Worm (Caenorhabditis elegans) whole organism, young adult: ENCODE data around the gene R07B7.8.
"Not testable (repeated sequence)": the region's sequence is repeated elsewhere in the genome, so short reads cannot be mapped to it uniquely, and the experiment has no call there.

ENCODE experiments used
- B0035.1 ChIP-seq: sonication (generic microtip); optimal IDR thresholded peaks from 2 replicates; lab custom pipeline; 2016; ENCODE audit warnings: missing genetic modification characterization, mild to moderate bottlenecking, missing compliant biosample characterization, missing genotype, missing genetic modification reagents
- C17E4.6 ChIP-seq: fragments of 200-800 bp; sonication (Bioruptor generic); IDR thresholded peaks from 2 replicates; pipeline ENCODE4 v1.3.6; 2022; ENCODE audit warnings: missing genetic modification reagents, missing genetic modification characterization, missing compliant biosample characterization
- F10E7.11 ChIP-seq: sonication (generic microtip); optimal IDR thresholded peaks from 2 replicates; lab custom pipeline; 2017; ENCODE audit warnings: mild to moderate bottlenecking, missing genetic modification characterization, moderate library complexity, missing compliant biosample characterization
- F23B12.7 ChIP-seq: sonication (generic microtip); optimal IDR thresholded peaks from 2 replicates; lab custom pipeline; 2017; ENCODE audit warnings: missing genetic modification characterization, mild to moderate bottlenecking, missing compliant biosample characterization, antibody characterized with exemption, moderate library complexity; ENCODE audit not compliant: insufficient read depth
- F39B2.1 ChIP-seq: fragments of 200-800 bp; sonication (Bioruptor generic); IDR thresholded peaks from 2 replicates; pipeline ENCODE4 v1.3.6; 2022; ENCODE audit warnings: missing genetic modification reagents, missing genetic modification characterization, missing compliant biosample characterization
- F57A8.1 ChIP-seq: fragments of 200-800 bp; sonication (Bioruptor generic); optimal IDR thresholded peaks from 2 replicates; lab custom pipeline; 2018; ENCODE audit warnings: mild to moderate bottlenecking, missing genetic modification characterization, moderate library complexity, missing compliant biosample characterization
- Y53F4B.3 ChIP-seq: fragments of 200-800 bp; sonication (Bioruptor generic); IDR thresholded peaks from 2 replicates; pipeline ENCODE4 v1.3.6; 2022; ENCODE audit warnings: missing genetic modification reagents, missing genetic modification characterization, missing compliant biosample characterization
- Y53G8AR.9 ChIP-seq: fragments of 200-800 bp; sonication (Bioruptor generic); conservative IDR thresholded peaks from 2 replicates; pipeline ENCODE4 v1.3.6; 2022; ENCODE audit warnings: missing genetic modification reagents, missing genetic modification characterization, missing compliant biosample characterization
- aptf-2 ChIP-seq: fragments of 200-800 bp; sonication (Bioruptor generic); conservative IDR thresholded peaks from 2 replicates; pipeline ENCODE4 v1.3.6; 2022; ENCODE audit warnings: missing genetic modification reagents, missing genetic modification characterization, missing compliant biosample characterization
- aptf-3 ChIP-seq: fragments of 200-800 bp; sonication (Bioruptor generic); IDR thresholded peaks from 2 replicates; pipeline ENCODE4 v1.3.6; 2022; ENCODE audit warnings: missing genetic modification characterization, missing compliant biosample characterization
- atf-7 ChIP-seq: sonication (generic microtip); optimal IDR thresholded peaks from 2 replicates; lab custom pipeline; 2017; ENCODE audit warnings: mild to moderate bottlenecking, missing genetic modification characterization, missing compliant biosample characterization
- attf-6 ChIP-seq: fragments of 200-800 bp; sonication (Bioruptor generic); IDR thresholded peaks from 2 replicates; pipeline ENCODE4 v1.3.6; 2022; ENCODE audit warnings: missing genetic modification reagents, missing genetic modification characterization, missing compliant biosample characterization
- bed-1 ChIP-seq: fragments of 200-800 bp; sonication (Bioruptor generic); IDR thresholded peaks from 2 replicates; pipeline ENCODE4 v1.3.6; 2022; ENCODE audit warnings: missing genetic modification reagents, missing genetic modification characterization, missing compliant biosample characterization
- cebp-1 ChIP-seq, 2 experiments: fragments of 200-800 bp in 1 of 2; sonication (Bioruptor generic) in 1 of 2; sonication (generic microtip) in 1 of 2; IDR thresholded peaks in 1 of 2; optimal IDR thresholded peaks in 1 of 2; 2 replicates each; pipeline versions ENCODE4 v1.3.6 to Lab custom; 2017 to 2022; ENCODE audit warnings: missing compliant biosample characterization in 2 of 2, missing genetic modification characterization in 2 of 2, mild to moderate bottlenecking in 1 of 2, missing genetic modification reagents in 1 of 2, moderate library complexity in 1 of 2
- ceh-100 ChIP-seq: fragments of 200-800 bp; sonication (Bioruptor generic); IDR thresholded peaks from 2 replicates; pipeline ENCODE4 v1.3.6; 2022; ENCODE audit warnings: missing genetic modification reagents, missing genetic modification characterization, missing compliant biosample characterization
- ceh-27 ChIP-seq: fragments of 200-800 bp; sonication (Bioruptor generic); optimal IDR thresholded peaks from 2 replicates; lab custom pipeline; 2018; ENCODE audit warnings: mild to moderate bottlenecking, missing genetic modification characterization, moderate library complexity, missing compliant biosample characterization
- ceh-40 ChIP-seq: fragments of 200-800 bp; sonication (Bioruptor generic); IDR thresholded peaks from 2 replicates; pipeline ENCODE4 v1.3.6; 2022; ENCODE audit warnings: missing genetic modification characterization, missing compliant biosample characterization
- efl-1 ChIP-seq: fragments of 150-350 bp; optimal IDR thresholded peaks from 2 replicates; lab custom pipeline; 2014; ENCODE audit warnings: missing biosample characterization, missing genetic modification reagents, missing genetic modification characterization
- gei-17 ChIP-seq: fragments of 200-800 bp; sonication (Bioruptor generic); optimal IDR thresholded peaks from 2 replicates; lab custom pipeline; 2018; ENCODE audit warnings: mild to moderate bottlenecking, missing genetic modification characterization, missing compliant biosample characterization
- hmg-1.2 ChIP-seq: fragments of 200-800 bp; sonication (Bioruptor generic); IDR thresholded peaks from 2 replicates; pipeline ENCODE4 v1.3.6; 2022; ENCODE audit warnings: missing genetic modification reagents, missing genetic modification characterization, missing compliant biosample characterization
- let-526 ChIP-seq: fragments of 200-800 bp; sonication (Bioruptor generic); IDR thresholded peaks from 2 replicates; pipeline ENCODE4 v1.3.6; 2022; ENCODE audit warnings: missing genetic modification reagents, missing genetic modification characterization, missing compliant biosample characterization
- lin-54 ChIP-seq: fragments of 200-800 bp; sonication (Bioruptor generic); optimal IDR thresholded peaks from 2 replicates; lab custom pipeline; 2018; ENCODE audit warnings: mild to moderate bottlenecking, missing genetic modification characterization, missing compliant biosample characterization
- lir-1 ChIP-seq: fragments of 200-800 bp; sonication (Bioruptor generic); conservative IDR thresholded peaks from 2 replicates; pipeline ENCODE4 v1.3.6; 2022; ENCODE audit warnings: missing genetic modification reagents, missing genetic modification characterization, missing compliant biosample characterization
- lsy-27 ChIP-seq: sonication (generic microtip); optimal IDR thresholded peaks from 2 replicates; lab custom pipeline; 2017; ENCODE audit warnings: missing genetic modification characterization, mild to moderate bottlenecking, missing compliant biosample characterization, antibody characterized with exemption, missing genotype, borderline replicate concordance; ENCODE audit not compliant: insufficient read depth
- madf-8 ChIP-seq: fragments of 200-800 bp; sonication (Bioruptor generic); conservative IDR thresholded peaks from 2 replicates; pipeline ENCODE4 v1.3.6; 2022; ENCODE audit warnings: missing genetic modification reagents, missing genetic modification characterization, missing compliant biosample characterization
- mes-4 ChIP-seq: sonication (generic microtip); optimal IDR thresholded peaks from 2 replicates; lab custom pipeline; 2016; ENCODE audit warnings: missing genotype, missing genetic modification characterization, missing compliant biosample characterization
- nhr-179 ChIP-seq: sonication (generic microtip); optimal IDR thresholded peaks from 2 replicates; lab custom pipeline; 2016; ENCODE audit warnings: mild to moderate bottlenecking, missing genetic modification characterization, missing compliant biosample characterization
- rcor-1 ChIP-seq: fragments of 200-800 bp; sonication (Bioruptor generic); IDR thresholded peaks from 2 replicates; pipeline ENCODE4 v1.3.6; 2022; ENCODE audit warnings: missing genetic modification reagents, missing genetic modification characterization, missing compliant biosample characterization
- sptf-2 ChIP-seq: fragments of 200-800 bp; sonication (Bioruptor generic); optimal IDR thresholded peaks from 2 replicates; lab custom pipeline; 2018; ENCODE audit warnings: mild to moderate bottlenecking, missing genetic modification characterization, missing compliant biosample characterization
- xnd-1 ChIP-seq: sonication (generic microtip); optimal IDR thresholded peaks from 2 replicates; lab custom pipeline; 2016; ENCODE audit warnings: missing genotype, missing genetic modification reagents, missing genetic modification characterization, missing compliant biosample characterization
- ztf-18 ChIP-seq: sonication (generic microtip); optimal IDR thresholded peaks from 2 replicates; lab custom pipeline; 2016; ENCODE audit warnings: missing genotype, mild to moderate bottlenecking, missing genetic modification characterization, missing compliant biosample characterization
- ztf-26 ChIP-seq: sonication (generic microtip); optimal IDR thresholded peaks from 2 replicates; lab custom pipeline; 2017; ENCODE audit warnings: missing genetic modification characterization, missing compliant biosample characterization
- ztf-28 ChIP-seq: fragments of 200-800 bp; sonication (Bioruptor generic); IDR thresholded peaks from 2 replicates; pipeline ENCODE4 v1.3.6; 2022; ENCODE audit warnings: missing genetic modification reagents, missing genetic modification characterization, missing compliant biosample characterization

R07B7.8 gene

DNA sequence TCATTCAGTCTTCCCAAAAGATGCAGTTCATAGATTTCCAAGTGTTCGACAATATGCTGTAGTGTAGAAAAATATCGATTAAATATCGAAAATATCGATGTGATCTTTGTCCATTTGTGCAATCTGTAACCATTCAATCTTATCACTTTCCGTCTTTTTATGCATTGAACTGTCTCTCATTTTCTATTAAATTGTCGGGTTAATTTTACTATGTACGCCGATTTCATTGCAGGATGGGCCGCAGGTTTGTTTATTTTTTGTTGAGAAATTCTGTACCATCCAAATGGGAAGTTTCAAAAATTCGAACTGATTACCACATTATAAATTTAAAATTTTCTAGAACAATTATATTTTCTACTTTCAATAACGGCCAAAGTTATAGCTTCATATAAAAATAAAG, at the start of gene R07B7.8:
R07B7.8 (minus strand) TSS at position 101 of the 400 bp plus-strand sequence.
- TF ChIP-seq aptf-2 (GFP tag; lab: Robert Waterston, UW) (no peak), lin-54 (GFP tag; lab: Kevin White, UChicago) (no peak), nhr-179 (tag; lab: Kevin White, UChicago) (no peak), efl-1 (no peak), ceh-40 (GFP tag; lab: Robert Waterston, UW) (no peak), ceh-100 (GFP tag; lab: Robert Waterston, UW) (no peak), ztf-18 (tag; lab: Kevin White, UChicago) (no peak), madf-8 (GFP tag; lab: Robert Waterston, UW) (no peak), attf-6 (GFP tag; lab: Robert Waterston, UW) (no peak), ceh-27 (no peak), ztf-26 (tag; lab: Kevin White, UChicago) (no peak), Y53F4B.3 (GFP tag; lab: Robert Waterston, UW) (no peak), let-526 (GFP tag; lab: Robert Waterston, UW) (no peak), C17E4.6 (GFP tag; lab: Robert Waterston, UW) (no peak), cebp-1 (GFP tag; IDR thresholded peaks at IDR 0.05; lab: Robert Waterston, UW) (no peak), cebp-1 (tag; optimal IDR thresholded peaks at IDR 0.05; lab: Kevin White, UChicago) (no peak), hmg-1.2 (GFP tag; lab: Robert Waterston, UW) (no peak), mes-4 (tag; lab: Kevin White, UChicago) (no peak), atf-7 (tag; lab: Kevin White, UChicago) (no peak)

DNA sequence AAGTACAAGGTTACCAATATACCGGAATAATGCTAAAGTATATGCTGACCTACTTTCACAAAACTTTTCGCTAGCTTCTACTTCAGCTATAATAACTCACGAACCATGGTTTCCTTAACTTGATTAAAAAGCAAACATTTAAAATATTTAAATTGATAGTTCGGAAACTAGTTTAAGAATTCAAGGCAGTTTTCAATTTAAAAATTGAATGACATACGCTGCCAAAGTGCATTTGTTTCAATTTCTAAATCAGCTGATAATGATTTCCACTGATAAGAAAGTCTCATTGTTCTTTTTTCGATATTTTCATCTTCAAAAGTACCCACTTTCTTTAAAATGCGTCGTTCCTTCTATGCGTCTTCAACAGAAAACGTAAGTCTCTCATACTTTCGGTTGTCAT, 47.0 kb upstream of the R07B7.8 start, which contains the start of gene enpp-1:
enpp-1 (plus strand) TSS at position 301 of the 400 bp plus-strand sequence.
- TF ChIP-seq ceh-40 (GFP tag; lab: Robert Waterston, UW); B0035.1 (tag; lab: Kevin White, UChicago); nhr-179 (tag; lab: Kevin White, UChicago): not testable (repeated sequence)

DNA sequence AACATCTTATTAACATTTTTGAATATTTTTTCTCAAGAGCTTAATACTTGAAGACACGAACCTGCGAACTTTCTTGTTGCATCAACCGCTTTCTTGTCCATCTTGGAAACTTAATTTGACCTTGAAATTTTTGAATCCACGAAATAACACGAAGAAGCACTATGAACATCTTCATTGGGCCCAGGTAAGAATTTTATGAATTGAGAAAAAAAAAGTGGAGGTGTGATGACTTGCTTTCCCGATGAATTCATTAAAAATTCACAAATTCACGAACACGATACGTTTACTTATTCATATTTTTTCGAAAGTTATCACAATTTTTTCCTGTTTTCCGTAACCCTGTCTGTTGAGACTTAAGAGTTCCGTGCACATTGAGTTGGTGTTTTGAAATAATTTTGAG, 46.6 kb upstream of the R07B7.8 start, which contains the start of gene C27A7.6:
C27A7.6 (minus strand) TSS at position 101 of the 400 bp plus-strand sequence.
- not testable (repeated sequence) for TF ChIP-seq sptf-2 (GFP tag; lab: Kevin White, UChicago); lsy-27 (tag; lab: Kevin White, UChicago); F39B2.1 (GFP tag; lab: Robert Waterston, UW)

DNA sequence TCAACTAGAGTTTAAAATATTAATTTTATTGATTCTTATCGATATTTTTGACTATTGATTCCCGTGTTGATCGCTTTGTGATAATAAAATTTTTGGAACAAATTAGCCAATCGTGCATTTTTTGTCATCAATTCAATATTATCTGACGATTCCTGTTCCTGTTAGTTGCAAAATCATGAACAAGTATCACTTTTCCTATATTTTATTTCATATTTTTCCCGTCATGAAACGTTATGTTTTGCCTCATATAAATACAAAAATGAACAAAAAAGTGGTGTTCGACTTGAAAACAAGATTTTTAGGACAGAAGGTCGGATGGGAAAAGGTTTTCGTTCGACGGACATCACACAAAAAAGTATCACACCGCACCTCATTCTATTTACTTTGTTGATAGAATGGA, 37.2 kb upstream of the R07B7.8 start, which contains the start of gene C13C4.6:
C13C4.6 (plus strand) TSS at position 301 of the 400 bp plus-strand sequence.
- TF ChIP-seq F23B12.7 (tag; lab: Kevin White, UChicago) (no peak), ztf-28 (GFP tag; lab: Robert Waterston, UW) (no peak), aptf-2 (GFP tag; lab: Robert Waterston, UW) (no peak), lir-1 (GFP tag; lab: Robert Waterston, UW) (no peak), Y53G8AR.9 (no peak), rcor-1 (no peak), F57A8.1 (GFP tag; lab: Kevin White, UChicago) (no peak), nhr-179 (tag; lab: Kevin White, UChicago) (no peak), efl-1 (no peak), xnd-1 (tag; lab: Kevin White, UChicago) (no peak), bed-1 (GFP tag; lab: Robert Waterston, UW) (no peak), gei-17 (GFP tag; lab: Kevin White, UChicago) (no peak), madf-8 (GFP tag; lab: Robert Waterston, UW) (no peak), F10E7.11 (no peak), aptf-3 (GFP tag; lab: Robert Waterston, UW) (no peak)
